Fruit fly (Drosophila melanogaster) whole organism, embryonic: ENCODE results near the gene Agpat4.

Experiments
- Adf1 ChIP-seq: fragments of 200-800 bp; sonication (Bioruptor generic); IDR thresholded peaks from 2 replicates; pipeline ENCODE4 v1.3.6; 2022; ENCODE audit warnings: missing biosample characterization, missing genetic modification characterization
- Atf6 ChIP-seq: fragments of 200-800 bp; sonication (Bioruptor generic); IDR thresholded peaks from 2 replicates; pipeline ENCODE4 v1.3.6; 2022; ENCODE audit warnings: missing biosample characterization, missing genetic modification characterization
- BEAF-32 ChIP-seq: fragments of 200-800 bp; sonication (Bioruptor generic); optimal IDR thresholded peaks from 3 replicates; lab custom pipeline; 2017; ENCODE audit warnings: missing biosample characterization, missing genetic modification characterization, mild to moderate bottlenecking, moderate library complexity, missing genetic modification reagents
- C15 ChIP-seq: fragments of 200-800 bp; sonication (Bioruptor generic); IDR thresholded peaks from 3 replicates; pipeline ENCODE4 v1.3.6; 2022; ENCODE audit warnings: missing biosample characterization, missing genetic modification characterization
- CG12104 ChIP-seq: fragments of 200-800 bp; sonication (Bioruptor generic); optimal IDR thresholded peaks from 3 replicates; lab custom pipeline; 2016; ENCODE audit warnings: missing biosample characterization, missing genetic modification characterization
- CG14667 ChIP-seq: fragments of 200-800 bp; sonication (Bioruptor generic); IDR thresholded peaks from 2 replicates; pipeline ENCODE4 v1.3.6; 2022; ENCODE audit warnings: missing biosample characterization, missing genetic modification characterization
- CG1529 ChIP-seq: fragments of 200-800 bp; sonication (Bioruptor generic); optimal IDR thresholded peaks from 3 replicates; lab custom pipeline; 2018; ENCODE audit warnings: missing biosample characterization, missing genetic modification characterization
- CG1603 ChIP-seq: fragments of 200-800 bp; sonication (Bioruptor generic); optimal IDR thresholded peaks from 2 replicates; lab custom pipeline; 2019; ENCODE audit warnings: missing biosample characterization, mild to moderate bottlenecking, missing genetic modification characterization, moderate library complexity
- CG17186 ChIP-seq: fragments of 200-800 bp; sonication (Bioruptor generic); optimal IDR thresholded peaks from 3 replicates; lab custom pipeline; 2017; ENCODE audit warnings: missing biosample characterization, missing genetic modification reagents, missing genetic modification characterization
- CG1792 ChIP-seq: fragments of 200-800 bp; sonication (Bioruptor generic); optimal IDR thresholded peaks from 2 replicates; lab custom pipeline; 2016; ENCODE audit warnings: missing biosample characterization, missing genetic modification characterization
- CG2120 ChIP-seq: fragments of 200-800 bp; sonication (Bioruptor generic); optimal IDR thresholded peaks from 3 replicates; lab custom pipeline; 2016; ENCODE audit warnings: missing biosample characterization, missing genetic modification characterization
- CG3163 ChIP-seq: fragments of 200-800 bp; sonication (Bioruptor generic); optimal IDR thresholded peaks from 3 replicates; lab custom pipeline; 2016; ENCODE audit warnings: missing biosample characterization, missing genetic modification characterization
- CG32532 ChIP-seq: fragments of 200-800 bp; sonication (Bioruptor generic); IDR thresholded peaks from 2 replicates; pipeline ENCODE4 v1.3.6; 2022; ENCODE audit warnings: missing biosample characterization, missing genetic modification characterization
- CG33557 ChIP-seq: fragments of 200-800 bp; sonication (Bioruptor generic); optimal IDR thresholded peaks from 2 replicates; lab custom pipeline; 2019; ENCODE audit warnings: missing biosample characterization, mild to moderate bottlenecking, missing genetic modification characterization, moderate library complexity
- CG3407 ChIP-seq: fragments of 200-800 bp; sonication (Bioruptor generic); optimal IDR thresholded peaks from 2 replicates; lab custom pipeline; 2018; ENCODE audit warnings: missing biosample characterization, mild to moderate bottlenecking, missing genetic modification characterization
- CG3838 ChIP-seq: fragments of 200-800 bp; sonication (Bioruptor generic); optimal IDR thresholded peaks from 3 replicates; lab custom pipeline; 2016; ENCODE audit warnings: missing biosample characterization, missing genetic modification characterization
- CG4424 ChIP-seq: fragments of 200-800 bp; sonication (Bioruptor generic); optimal IDR thresholded peaks from 3 replicates; lab custom pipeline; 2016; ENCODE audit warnings: missing biosample characterization, missing genetic modification characterization
- CG6254 ChIP-seq: fragments of 200-800 bp; sonication (Bioruptor generic); optimal IDR thresholded peaks from 3 replicates; lab custom pipeline; 2017; ENCODE audit warnings: mild to moderate bottlenecking, missing biosample characterization, missing genetic modification reagents, missing genetic modification characterization
- CG7839 ChIP-seq: fragments of 200-800 bp; sonication (Bioruptor generic); optimal IDR thresholded peaks from 3 replicates; lab custom pipeline; 2018; ENCODE audit warnings: missing biosample characterization, mild to moderate bottlenecking, missing genetic modification characterization, moderate library complexity
- CG7928 ChIP-seq: fragments of 200-800 bp; sonication (Bioruptor generic); optimal IDR thresholded peaks from 2 replicates; lab custom pipeline; 2017; ENCODE audit warnings: missing biosample characterization, mild to moderate bottlenecking, missing genetic modification characterization
- CG8290 ChIP-seq, 3 experiments: fragments of 200-800 bp; sonication (Bioruptor generic); optimal IDR thresholded peaks; 2 replicates each; lab custom pipeline; 2016 to 2019; ENCODE audit warnings: missing biosample characterization in 3 of 3, missing genetic modification characterization in 3 of 3, mild to moderate bottlenecking in 2 of 3, moderate library complexity in 1 of 3
- CG8765 ChIP-seq: fragments of 200-800 bp; sonication (Bioruptor generic); IDR thresholded peaks from 2 replicates; pipeline ENCODE4 v1.3.6; 2022; ENCODE audit warnings: missing biosample characterization, missing genetic modification characterization
- CG9437 ChIP-seq: fragments of 200-800 bp; sonication (Bioruptor generic); optimal IDR thresholded peaks from 2 replicates; lab custom pipeline; 2018; ENCODE audit warnings: missing biosample characterization, mild to moderate bottlenecking, missing genetic modification characterization
- CG9727 ChIP-seq: fragments of 200-800 bp; sonication (Bioruptor generic); optimal IDR thresholded peaks from 3 replicates; lab custom pipeline; 2017; ENCODE audit warnings: missing biosample characterization, mild to moderate bottlenecking, missing genetic modification characterization
- CG9876 ChIP-seq: fragments of 200-800 bp; sonication (Bioruptor generic); optimal IDR thresholded peaks from 2 replicates; lab custom pipeline; 2016; ENCODE audit warnings: missing biosample characterization, missing genetic modification characterization
- Dad ChIP-seq: fragments of 200-800 bp; sonication (Bioruptor generic); optimal IDR thresholded peaks from 3 replicates; lab custom pipeline; 2016; ENCODE audit warnings: missing biosample characterization, missing genetic modification characterization
- Dip2 ChIP-seq: fragments of 200-800 bp; sonication (Bioruptor generic); IDR thresholded peaks from 2 replicates; pipeline ENCODE4 v1.3.6; 2022; ENCODE audit warnings: missing biosample characterization, missing genetic modification characterization
- Doc2 ChIP-seq: fragments of 200-800 bp; sonication (Bioruptor generic); IDR thresholded peaks from 2 replicates; pipeline ENCODE4 v1.3.6; 2022; ENCODE audit warnings: missing biosample characterization, missing genetic modification characterization
- H15 ChIP-seq: fragments of 200-800 bp; sonication (Bioruptor generic); IDR thresholded peaks from 3 replicates; pipeline ENCODE4 v1.3.6; 2022; ENCODE audit warnings: missing biosample characterization, missing genetic modification characterization
- Hr51 ChIP-seq, 2 experiments: fragments of 200-800 bp; sonication (Bioruptor generic); optimal IDR thresholded peaks; 2 replicates in 1 of 2; 3 replicates in 1 of 2; lab custom pipeline; 2016 to 2018; ENCODE audit warnings: missing biosample characterization in 2 of 2, missing genetic modification characterization in 2 of 2, mild to moderate bottlenecking in 1 of 2, moderate library complexity in 1 of 2
- Mes4 ChIP-seq: fragments of 200-800 bp; sonication (Bioruptor generic); optimal IDR thresholded peaks from 2 replicates; lab custom pipeline; 2016; ENCODE audit warnings: missing biosample characterization, missing genetic modification characterization
- Oaz ChIP-seq: fragments of 200-800 bp; sonication (Bioruptor generic); IDR thresholded peaks from 2 replicates; pipeline ENCODE4 v1.3.6; 2022; ENCODE audit warnings: missing biosample characterization, missing genetic modification characterization
- Optix ChIP-seq: fragments of 200-800 bp; sonication (Bioruptor generic); IDR thresholded peaks from 3 replicates; pipeline ENCODE4 v1.3.6; 2022; ENCODE audit warnings: missing biosample characterization, missing genetic modification characterization
- Ravus ChIP-seq: fragments of 200-800 bp; sonication (Bioruptor generic); IDR thresholded peaks from 2 replicates; pipeline ENCODE4 v1.3.6; 2022; ENCODE audit warnings: missing biosample characterization, missing genetic modification characterization
- Rx ChIP-seq: fragments of 200-800 bp; sonication (Bioruptor generic); IDR thresholded peaks from 2 replicates; pipeline ENCODE4 v1.3.6; 2022; ENCODE audit warnings: missing biosample characterization, missing genetic modification characterization
- Side ChIP-seq: fragments of 200-800 bp; sonication (Bioruptor generic); optimal IDR thresholded peaks from 2 replicates; lab custom pipeline; 2016; ENCODE audit warnings: missing biosample characterization, missing genetic modification characterization
- amos ChIP-seq: fragments of 200-800 bp; sonication (Bioruptor generic); IDR thresholded peaks from 2 replicates; pipeline ENCODE4 v1.3.6; 2022; ENCODE audit warnings: missing biosample characterization, missing genetic modification characterization; ENCODE audit not compliant: partially characterized antibody
- ash1 ChIP-seq: fragments of 200-800 bp; sonication (Bioruptor generic); optimal IDR thresholded peaks from 2 replicates; lab custom pipeline; 2018; ENCODE audit warnings: missing biosample characterization, mild to moderate bottlenecking, missing genetic modification characterization
- disco-r ChIP-seq: fragments of 200-800 bp; sonication (Bioruptor generic); optimal IDR thresholded peaks from 2 replicates; lab custom pipeline; 2016; ENCODE audit warnings: missing biosample characterization, missing genetic modification characterization
- emc ChIP-seq: fragments of 200-800 bp; sonication (Bioruptor generic); optimal IDR thresholded peaks from 2 replicates; lab custom pipeline; 2016; ENCODE audit warnings: missing biosample characterization, missing genetic modification characterization
- gt ChIP-seq: fragments of 200-800 bp; sonication (Bioruptor generic); IDR thresholded peaks from 2 replicates; pipeline ENCODE4 v1.3.6; 2022; ENCODE audit warnings: missing biosample characterization, missing genetic modification characterization
- klu ChIP-seq: fragments of 200-800 bp; sonication (Bioruptor generic); IDR thresholded peaks from 2 replicates; pipeline ENCODE4 v1.3.6; 2022; ENCODE audit warnings: missing biosample characterization, missing genetic modification characterization
- ranshi ChIP-seq: fragments of 200-800 bp; sonication (Bioruptor generic); IDR thresholded peaks from 2 replicates; pipeline ENCODE4 v1.3.6; 2022; ENCODE audit warnings: missing biosample characterization, missing genetic modification characterization
- sisA ChIP-seq: fragments of 200-800 bp; sonication (Bioruptor generic); IDR thresholded peaks from 2 replicates; pipeline ENCODE4 v1.3.6; 2022; ENCODE audit warnings: missing biosample characterization, missing genetic modification characterization
- sr ChIP-seq: fragments of 200-800 bp; sonication (Bioruptor generic); IDR thresholded peaks from 3 replicates; pipeline ENCODE4 v1.3.6; 2022; ENCODE audit warnings: missing biosample characterization, missing genetic modification characterization
- tna ChIP-seq: fragments of 200-800 bp; sonication (Bioruptor generic); IDR thresholded peaks from 2 replicates; pipeline ENCODE4 v1.3.6; 2022; ENCODE audit warnings: missing biosample characterization, missing genetic modification characterization; ENCODE audit not compliant: partially characterized antibody
- tup ChIP-seq: fragments of 200-800 bp; sonication (Bioruptor generic); optimal IDR thresholded peaks from 2 replicates; lab custom pipeline; 2016; ENCODE audit warnings: missing biosample characterization, mild to moderate bottlenecking, missing genetic modification characterization, moderate library complexity
- vfl ChIP-seq: fragments of 200-800 bp; sonication (Bioruptor generic); optimal IDR thresholded peaks from 2 replicates; lab custom pipeline; 2016; ENCODE audit warnings: missing biosample characterization, missing genetic modification characterization
- zen ChIP-seq: fragments of 200-800 bp; sonication (Bioruptor generic); optimal IDR thresholded peaks from 3 replicates; lab custom pipeline; 2018; ENCODE audit warnings: missing biosample characterization, mild to moderate bottlenecking, missing genetic modification characterization, moderate library complexity
- zf30C ChIP-seq: fragments of 200-800 bp; sonication (Bioruptor generic); optimal IDR thresholded peaks from 3 replicates; lab custom pipeline; 2018; ENCODE audit warnings: missing biosample characterization, mild to moderate bottlenecking, missing genetic modification characterization

Agpat4 gene

dm6 chr3L:16412394-16412950 is 31.1 kb upstream of the Agpat4 start, which contains the start of gene Serinc (continued):
- TF ChIP-seq C15 (GFP tag; lab: Robert Waterston, UW) (no peak), CG3163 (GFP tag; lab: Kevin White, UChicago) (peak; percentile 25), CG6254 (no peak), CG1603 (tag; lab: Kevin White, UChicago) (peak; percentile 44), CG4424 (peak; percentile 69), tna (GFP tag; lab: Robert Waterston, UW) (peak; percentile 95), Dad (GFP tag; lab: Kevin White, UChicago) (peak; percentile 69), Ravus (GFP tag; lab: Robert Waterston, UW) (no peak), tup (GFP tag; lab: Kevin White, UChicago) (no peak), CG1792 (peak; percentile 43), Doc2 (no peak), sr (GFP tag; lab: Robert Waterston, UW) (no peak), sisA (GFP tag; lab: Robert Waterston, UW) (peak; percentile 14; the same call in 1 of the 2 replicates), Atf6 (GFP tag; lab: Robert Waterston, UW) (0 out of 2 replicates have a peak, but pooled peaks have one; percentile 9), Dip2 (no peak), Optix (GFP tag; lab: Robert Waterston, UW) (0 out of 3 replicates have a peak, but pooled peaks have one; percentile 25), zf30C (GFP tag; lab: Kevin White, UChicago) (no peak), CG33557 (GFP tag; lab: Kevin White, UChicago) (peak; percentile 42), H15 (GFP tag; lab: Robert Waterston, UW) (no peak), CG8290 (GFP tag; optimal IDR thresholded peaks at IDR 0.05; lab: Kevin White, UChicago) (peak; percentile 66), CG8290 (tag; optimal IDR thresholded peaks at IDR 0.05; lab: Kevin White, UChicago) (no peak), Rx (no peak), emc (GFP tag; lab: Kevin White, UChicago) (peak; percentile 22), gt (GFP tag; lab: Robert Waterston, UW) (no peak), CG2120 (GFP tag; lab: Kevin White, UChicago) (peak; percentile 66), CG9437 (GFP tag; lab: Kevin White, UChicago) (peak; percentile 81), CG9727 (GFP tag; lab: Kevin White, UChicago) (peak; percentile 68), CG3407 (GFP tag; lab: Kevin White, UChicago) (peak; percentile 56), CG9876 (GFP tag; lab: Kevin White, UChicago) (no peak), Oaz (GFP tag; lab: Robert Waterston, UW) (no peak), amos (GFP tag; lab: Robert Waterston, UW) (peak; percentile 98), ash1 (GFP tag; lab: Kevin White, UChicago) (no peak), CG7928 (GFP tag; lab: Kevin White, UChicago) (peak; percentile 35), zen (tag; lab: Kevin White, UChicago) (peak; percentile 76), CG3838 (GFP tag; lab: Kevin White, UChicago) (peak; percentile 25), Side (GFP tag; lab: Kevin White, UChicago) (no peak), vfl (GFP tag; lab: Kevin White, UChicago) (peak; percentile 59), CG17186 (GFP tag; lab: Kevin White, UChicago) (peak; percentile 66), klu (GFP tag; lab: Robert Waterston, UW) (no peak), Hr51 (GFP tag; optimal IDR thresholded peaks at IDR 0.05; lab: Kevin White, UChicago) (peak in 1 of 2 experiments; percentile 39), CG14667 (GFP tag; lab: Robert Waterston, UW) (0 out of 2 replicates have a peak, but pooled peaks have one; percentile 21), BEAF-32 (peak; percentile 97), ranshi (GFP tag; lab: Robert Waterston, UW) (0 out of 2 replicates have a peak, but pooled peaks have one; percentile 42), Adf1 (no peak), CG12104 (GFP tag; lab: Kevin White, UChicago) (peak; percentile 53), CG32532 (GFP tag; lab: Robert Waterston, UW) (peak; percentile 62; the same call in 1 of the 2 replicates), Mes4 (GFP tag; lab: Kevin White, UChicago) (peak; percentile 59), CG8765 (no peak), CG7839 (tag; lab: Kevin White, UChicago) (no peak), disco-r (GFP tag; lab: Kevin White, UChicago) (no peak), CG1529 (GFP tag; lab: Kevin White, UChicago) (peak; percentile 7)
